Worm (Caenorhabditis elegans) whole organism, young adult: ENCODE data around the gene ify-1.

Experiments used
- B0019.2 ChIP-seq: fragments of 200-800 bp; sonication (Bioruptor generic); conservative IDR thresholded peaks from 2 replicates; pipeline ENCODE4 v1.3.6; 2022; ENCODE audit warnings: missing genetic modification reagents, missing genetic modification characterization, missing compliant biosample characterization
- B0261.1 ChIP-seq: sonication (generic microtip); optimal IDR thresholded peaks from 2 replicates; lab custom pipeline; 2016; ENCODE audit warnings: mild to moderate bottlenecking, missing genetic modification characterization, moderate library complexity, missing compliant biosample characterization
- C06A6.2 ChIP-seq: fragments of 200-800 bp; sonication (Bioruptor generic); conservative IDR thresholded peaks from 2 replicates; pipeline ENCODE4 v1.3.6; 2022; ENCODE audit warnings: missing genetic modification characterization, missing compliant biosample characterization
- D2030.7 ChIP-seq: fragments of 200-800 bp; sonication (Bioruptor generic); IDR thresholded peaks from 2 replicates; pipeline ENCODE4 v1.3.6; 2022; ENCODE audit warnings: missing genetic modification reagents, missing genetic modification characterization, missing compliant biosample characterization
- F10E7.11 ChIP-seq: sonication (generic microtip); optimal IDR thresholded peaks from 2 replicates; lab custom pipeline; 2017; ENCODE audit warnings: mild to moderate bottlenecking, missing genetic modification characterization, moderate library complexity, missing compliant biosample characterization
- F39B2.1 ChIP-seq: fragments of 200-800 bp; sonication (Bioruptor generic); IDR thresholded peaks from 2 replicates; pipeline ENCODE4 v1.3.6; 2022; ENCODE audit warnings: missing genetic modification reagents, missing genetic modification characterization, missing compliant biosample characterization
- F52B5.7 ChIP-seq: sonication (generic microtip); optimal IDR thresholded peaks from 2 replicates; lab custom pipeline; 2016; ENCODE audit warnings: mild to moderate bottlenecking, missing genetic modification characterization, missing compliant biosample characterization
- K11D2.4 ChIP-seq: fragments of 200-800 bp; sonication (Bioruptor generic); IDR thresholded peaks from 2 replicates; pipeline ENCODE4 v1.3.6; 2022; ENCODE audit warnings: missing genetic modification reagents, missing genetic modification characterization, missing compliant biosample characterization
- K12H6.12 ChIP-seq: fragments of 200-800 bp; sonication (Bioruptor generic); optimal IDR thresholded peaks from 2 replicates; lab custom pipeline; 2018; ENCODE audit warnings: mild to moderate bottlenecking, missing genetic modification characterization, missing compliant biosample characterization
- T26A5.8 ChIP-seq: sonication (generic microtip); optimal IDR thresholded peaks from 2 replicates; lab custom pipeline; 2016; ENCODE audit warnings: missing genetic modification characterization, missing compliant biosample characterization
- Y53G8AR.9 ChIP-seq: fragments of 200-800 bp; sonication (Bioruptor generic); conservative IDR thresholded peaks from 2 replicates; pipeline ENCODE4 v1.3.6; 2022; ENCODE audit warnings: missing genetic modification reagents, missing genetic modification characterization, missing compliant biosample characterization
- akir-1 ChIP-seq: fragments of 200-800 bp; sonication (Bioruptor generic); optimal IDR thresholded peaks from 2 replicates; lab custom pipeline; 2018; ENCODE audit warnings: mild to moderate bottlenecking, missing genetic modification characterization, moderate library complexity, missing compliant biosample characterization
- ama-1 ChIP-seq, 3 experiments: fragments of 150-350 bp in 1 of 3; sonication (generic microtip) in 2 of 3; optimal IDR thresholded peaks; 2 replicates each; lab custom pipeline; 2014 to 2018; ENCODE audit warnings: missing biosample characterization in 2 of 3, missing genetic modification characterization in 2 of 3, missing genetic modification reagents in 2 of 3
- aptf-2 ChIP-seq: fragments of 200-800 bp; sonication (Bioruptor generic); conservative IDR thresholded peaks from 2 replicates; pipeline ENCODE4 v1.3.6; 2022; ENCODE audit warnings: missing genetic modification reagents, missing genetic modification characterization, missing compliant biosample characterization
- athp-1 ChIP-seq: sonication (generic microtip); optimal IDR thresholded peaks from 2 replicates; lab custom pipeline; 2017; ENCODE audit warnings: mild to moderate bottlenecking, missing genetic modification characterization, missing compliant biosample characterization
- attf-6 ChIP-seq: fragments of 200-800 bp; sonication (Bioruptor generic); IDR thresholded peaks from 2 replicates; pipeline ENCODE4 v1.3.6; 2022; ENCODE audit warnings: missing genetic modification reagents, missing genetic modification characterization, missing compliant biosample characterization
- cebp-2 ChIP-seq: fragments of 200-800 bp; sonication (Bioruptor generic); IDR thresholded peaks from 2 replicates; pipeline ENCODE4 v1.3.6; 2022; ENCODE audit warnings: missing genetic modification characterization, missing compliant biosample characterization
- ceh-100 ChIP-seq: fragments of 200-800 bp; sonication (Bioruptor generic); IDR thresholded peaks from 2 replicates; pipeline ENCODE4 v1.3.6; 2022; ENCODE audit warnings: missing genetic modification reagents, missing genetic modification characterization, missing compliant biosample characterization
- ceh-40 ChIP-seq: fragments of 200-800 bp; sonication (Bioruptor generic); IDR thresholded peaks from 2 replicates; pipeline ENCODE4 v1.3.6; 2022; ENCODE audit warnings: missing genetic modification characterization, missing compliant biosample characterization
- ceh-58 ChIP-seq: fragments of 200-800 bp; sonication (Bioruptor generic); IDR thresholded peaks from 2 replicates; pipeline ENCODE4 v1.3.6; 2022; ENCODE audit warnings: missing genetic modification characterization, missing compliant biosample characterization
- ceh-79 ChIP-seq: sonication (generic microtip); optimal IDR thresholded peaks from 2 replicates; lab custom pipeline; 2017; ENCODE audit warnings: mild to moderate bottlenecking, missing genetic modification characterization, missing compliant biosample characterization
- chd-7 ChIP-seq: sonication (generic microtip); optimal IDR thresholded peaks from 2 replicates; lab custom pipeline; 2016; ENCODE audit warnings: mild to moderate bottlenecking, missing genetic modification characterization, moderate library complexity, missing compliant biosample characterization
- die-1 ChIP-seq: sonication (generic microtip); optimal IDR thresholded peaks from 2 replicates; lab custom pipeline; 2016; ENCODE audit warnings: missing genotype, mild to moderate bottlenecking, missing genetic modification characterization, missing compliant biosample characterization
- dpff-1 ChIP-seq: sonication (generic microtip); optimal IDR thresholded peaks from 2 replicates; lab custom pipeline; 2017; ENCODE audit warnings: mild to moderate bottlenecking, missing genetic modification characterization, missing compliant biosample characterization
- efl-1 ChIP-seq: fragments of 150-350 bp; optimal IDR thresholded peaks from 2 replicates; lab custom pipeline; 2014; ENCODE audit warnings: missing biosample characterization, missing genetic modification reagents, missing genetic modification characterization
- egl-18 ChIP-seq: fragments of 200-800 bp; sonication (Bioruptor generic); IDR thresholded peaks from 2 replicates; pipeline ENCODE4 v1.3.6; 2022; ENCODE audit warnings: missing genetic modification reagents, missing genetic modification characterization, missing compliant biosample characterization
- egl-44 ChIP-seq: fragments of 200-800 bp; sonication (Bioruptor generic); IDR thresholded peaks from 2 replicates; pipeline ENCODE4 v1.3.6; 2022; ENCODE audit warnings: missing genetic modification reagents, missing genetic modification characterization, missing compliant biosample characterization
- ets-4 ChIP-seq: fragments of 200-800 bp; sonication (Bioruptor generic); optimal IDR thresholded peaks from 2 replicates; lab custom pipeline; 2018; ENCODE audit warnings: mild to moderate bottlenecking, missing genetic modification characterization, missing compliant biosample characterization
- gei-17 ChIP-seq: fragments of 200-800 bp; sonication (Bioruptor generic); optimal IDR thresholded peaks from 2 replicates; lab custom pipeline; 2018; ENCODE audit warnings: mild to moderate bottlenecking, missing genetic modification characterization, missing compliant biosample characterization
- him-1 ChIP-seq: sonication (generic microtip); optimal IDR thresholded peaks from 2 replicates; lab custom pipeline; 2016; ENCODE audit warnings: missing genotype, missing genetic modification reagents, missing genetic modification characterization, missing compliant biosample characterization
- lag-1 ChIP-seq: fragments of 200-800 bp; sonication (Bioruptor generic); IDR thresholded peaks from 2 replicates; pipeline ENCODE4 v1.3.6; 2022; ENCODE audit warnings: missing genetic modification reagents, missing genetic modification characterization, missing compliant biosample characterization
- let-526 ChIP-seq: fragments of 200-800 bp; sonication (Bioruptor generic); IDR thresholded peaks from 2 replicates; pipeline ENCODE4 v1.3.6; 2022; ENCODE audit warnings: missing genetic modification reagents, missing genetic modification characterization, missing compliant biosample characterization
- lin-40 ChIP-seq: sonication (generic microtip); optimal IDR thresholded peaks from 2 replicates; lab custom pipeline; 2016; ENCODE audit warnings: missing genetic modification characterization, mild to moderate bottlenecking, missing compliant biosample characterization, missing genotype, missing genetic modification reagents
- lir-1 ChIP-seq: fragments of 200-800 bp; sonication (Bioruptor generic); conservative IDR thresholded peaks from 2 replicates; pipeline ENCODE4 v1.3.6; 2022; ENCODE audit warnings: missing genetic modification reagents, missing genetic modification characterization, missing compliant biosample characterization
- lsl-1 ChIP-seq: fragments of 200-800 bp; sonication (Bioruptor generic); optimal IDR thresholded peaks from 2 replicates; lab custom pipeline; 2018; ENCODE audit warnings: mild to moderate bottlenecking, missing genetic modification characterization, moderate library complexity, missing compliant biosample characterization
- nfya-1 ChIP-seq: sonication (generic microtip); optimal IDR thresholded peaks from 2 replicates; lab custom pipeline; 2017; ENCODE audit warnings: antibody characterized with exemption, missing compliant biosample characterization, missing genetic modification characterization, borderline replicate concordance; ENCODE audit not compliant: insufficient read depth
- nfya-2 ChIP-seq: fragments of 200-800 bp; sonication (Bioruptor generic); IDR thresholded peaks from 2 replicates; pipeline ENCODE4 v1.3.6; 2022; ENCODE audit warnings: missing genetic modification reagents, missing genetic modification characterization, missing compliant biosample characterization
- nhr-90 ChIP-seq: sonication (generic microtip); optimal IDR thresholded peaks from 2 replicates; lab custom pipeline; 2016; ENCODE audit warnings: missing genotype, mild to moderate bottlenecking, missing genetic modification characterization, missing compliant biosample characterization
- sdz-38 ChIP-seq: sonication (generic microtip); optimal IDR thresholded peaks from 2 replicates; lab custom pipeline; 2016; ENCODE audit warnings: missing genotype, missing genetic modification characterization, missing compliant biosample characterization
- snpc-4 ChIP-seq, 5 experiments: fragments of 150-350 bp in 1 of 5; sonication (generic microtip) in 4 of 5; optimal IDR thresholded peaks; 2 replicates each; lab custom pipeline; 2014 to 2018; ENCODE audit warnings: missing genetic modification characterization in 5 of 5, missing biosample characterization in 3 of 5, antibody characterized with exemption in 2 of 5, mild to moderate bottlenecking in 2 of 5, missing compliant biosample characterization in 2 of 5, missing genotype in 2 of 5, moderate library complexity in 2 of 5, missing genetic modification reagents in 1 of 5
- unc-130 ChIP-seq: sonication (generic microtip); optimal IDR thresholded peaks from 2 replicates; lab custom pipeline; 2016; ENCODE audit warnings: missing genetic modification reagents, missing genetic modification characterization, missing compliant biosample characterization
- zim-3 ChIP-seq: sonication (generic microtip); optimal IDR thresholded peaks from 2 replicates; lab custom pipeline; 2017; ENCODE audit warnings: mild to moderate bottlenecking, missing genetic modification characterization, moderate library complexity, missing compliant biosample characterization
- ztf-25 ChIP-seq: fragments of 200-800 bp; sonication (Bioruptor generic); IDR thresholded peaks from 2 replicates; pipeline ENCODE4 v1.3.6; 2022; ENCODE audit warnings: missing genetic modification reagents, missing genetic modification characterization, missing compliant biosample characterization
- ztf-3 ChIP-seq: fragments of 200-800 bp; sonication (Bioruptor generic); optimal IDR thresholded peaks from 2 replicates; lab custom pipeline; 2018; ENCODE audit warnings: mild to moderate bottlenecking, missing genetic modification characterization, missing compliant biosample characterization

ify-1 gene

DNA sequence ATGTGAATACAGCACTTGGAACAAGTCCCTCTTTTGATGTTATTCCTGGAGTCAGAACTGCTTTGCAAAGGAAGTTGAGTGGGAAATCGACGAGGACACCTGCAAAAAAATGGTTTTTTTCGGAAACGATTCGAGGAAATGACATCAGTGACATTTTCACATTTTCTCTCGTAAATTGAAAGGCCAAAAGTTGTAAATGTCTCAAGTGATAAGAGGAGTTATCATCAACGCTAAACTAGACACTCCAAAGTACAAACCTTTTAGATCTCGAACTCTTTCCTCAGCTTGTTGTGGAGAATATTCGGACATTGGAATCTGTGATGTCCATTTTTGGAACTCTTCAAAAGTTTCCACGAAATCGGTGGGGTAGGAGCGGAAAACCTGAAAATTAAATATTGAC is 29.2 kb upstream of the ify-1 start:
- TF ChIP-seq efl-1 (GFP tag; lab: Kevin White, UChicago): no peak
- TF ChIP-seq, all 124 proteins: peak for 0

- TF ChIP-seq ets-4 (GFP tag; lab: Kevin White, UChicago) (no peak), akir-1 (no peak), K12H6.12 (no peak), chd-7 (no peak), aptf-2 (GFP tag; lab: Robert Waterston, UW) (no peak), zim-3 (tag; lab: Kevin White, UChicago) (no peak), unc-130 (GFP tag; lab: Kevin White, UChicago) (no peak), nfya-2 (no peak), lag-1 (no peak), die-1 (tag; lab: Kevin White, UChicago) (no peak), ceh-79 (no peak), ceh-58 (GFP tag; lab: Robert Waterston, UW) (no peak), F39B2.1 (no peak)
- TF ChIP-seq, all 124 proteins: peak for 0
Observed at ce11 chrII:5083341-5083740, 28.4 kb upstream of the ify-1 start, which contains the start of gene C04G6.4. TSS of gene C04G6.4 (minus strand) at chrII:5083441.

- TF ChIP-seq Y53G8AR.9 (GFP tag; lab: Robert Waterston, UW) (no peak), F10E7.11 (tag; lab: Kevin White, UChicago) (no peak), ama-1 (optimal IDR thresholded peaks at IDR 0.05; lab: Kevin White, UChicago) (no peak), ama-1 (GFP tag; optimal IDR thresholded peaks at IDR 0.05; lab: Kevin White, UChicago) (no peak), gei-17 (GFP tag; lab: Kevin White, UChicago) (no peak), egl-18 (GFP tag; lab: Robert Waterston, UW) (no peak), nhr-90 (tag; lab: Kevin White, UChicago) (no peak), ceh-100 (GFP tag; lab: Robert Waterston, UW) (no peak), D2030.7 (peak; percentile 44), snpc-4 (GFP tag; optimal IDR thresholded peaks at IDR 0.05; lab: Kevin White, UChicago) (no peak), snpc-4 (tag; optimal IDR thresholded peaks at IDR 0.05; lab: Kevin White, UChicago) (peak in 2 of 4 experiments; percentile 13 to 53), athp-1 (tag; lab: Kevin White, UChicago) (no peak), B0019.2 (no peak), attf-6 (GFP tag; lab: Robert Waterston, UW) (no peak), cebp-2 (no peak), C06A6.2 (GFP tag; lab: Robert Waterston, UW) (no peak), let-526 (GFP tag; lab: Robert Waterston, UW) (no peak), K12H6.12 (no peak), egl-44 (no peak), lsl-1 (peak; percentile 45), him-1 (tag; lab: Kevin White, UChicago) (peak; percentile 3), lir-1 (GFP tag; lab: Robert Waterston, UW) (no peak), F52B5.7 (tag; lab: Kevin White, UChicago) (no peak), ets-4 (GFP tag; lab: Kevin White, UChicago) (no peak), ceh-40 (GFP tag; lab: Robert Waterston, UW) (no peak), B0261.1 (tag; lab: Kevin White, UChicago) (no peak), T26A5.8 (no peak), nfya-1 (tag; lab: Kevin White, UChicago) (no peak), dpff-1 (tag; lab: Kevin White, UChicago) (no peak), ztf-3 (GFP tag; lab: Kevin White, UChicago) (no peak), lin-40 (peak; percentile 33), unc-130 (GFP tag; lab: Kevin White, UChicago) (no peak), K11D2.4 (GFP tag; lab: Robert Waterston, UW) (no peak), ztf-25 (GFP tag; lab: Robert Waterston, UW) (no peak), sdz-38 (tag; lab: Kevin White, UChicago) (no peak)
Observed at ce11 chrII:5081124-5081913, 26.3 kb upstream of the ify-1 start, which contains the start of gene dsh-2. TSS of gene dsh-2 (minus strand) at chrII:5081174.
